Worm (Caenorhabditis elegans): ENCODE measurements around the gene Y41C4A.22.

Gene Y41C4A.22

DNA sequence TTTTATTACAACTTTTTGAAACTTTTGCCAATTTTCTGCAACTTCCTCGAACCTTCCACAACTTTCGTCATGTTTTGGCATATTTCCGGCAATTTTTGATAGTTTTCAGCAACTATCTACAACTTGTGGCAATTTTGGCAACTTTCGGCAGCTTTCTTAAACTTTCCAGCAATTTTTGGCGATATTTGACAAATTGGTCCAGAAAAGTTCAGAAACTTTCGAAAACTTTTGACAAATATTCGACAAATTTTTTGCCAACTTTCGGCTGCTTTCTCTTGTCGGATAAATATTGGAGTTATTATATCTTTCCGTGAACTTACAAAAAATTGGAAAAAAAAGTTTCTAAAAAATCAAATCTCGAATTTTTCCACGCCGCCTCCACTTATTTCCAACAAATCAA, 35.2 kb downstream of the Y41C4A.22 start, which contains the start of gene Y41C4A.18:
TSS of gene Y41C4A.18 (plus strand) at position 301 of the 400 bp plus-strand sequence.
- TF ChIP-seq unc-62 (GFP tag; optimal IDR thresholded peaks at IDR 0.05), result no peak

DNA sequence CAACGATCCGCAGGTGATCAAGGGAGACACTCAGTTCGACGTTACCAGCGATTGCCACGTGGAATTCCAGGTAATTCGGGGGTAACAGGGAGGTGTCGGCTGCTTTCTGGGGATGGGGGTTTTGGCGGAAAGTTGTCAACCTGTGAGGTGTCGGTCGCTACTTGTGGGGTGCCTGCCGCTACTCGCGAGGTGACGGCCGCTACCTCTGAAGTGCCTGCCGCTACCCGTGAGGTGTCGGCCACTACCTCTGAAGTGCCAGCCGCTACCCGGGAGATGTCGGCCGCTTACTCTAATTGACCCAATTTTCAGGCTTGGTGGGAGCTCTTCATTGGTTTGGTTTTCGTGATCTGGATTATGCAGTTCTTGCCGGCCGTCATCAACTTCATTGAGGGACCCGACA, 35.8 kb downstream of the Y41C4A.22 start:
- no peak for TF ChIP-seq unc-62 (GFP tag; optimal IDR thresholded peaks at IDR 0.05)

DNA sequence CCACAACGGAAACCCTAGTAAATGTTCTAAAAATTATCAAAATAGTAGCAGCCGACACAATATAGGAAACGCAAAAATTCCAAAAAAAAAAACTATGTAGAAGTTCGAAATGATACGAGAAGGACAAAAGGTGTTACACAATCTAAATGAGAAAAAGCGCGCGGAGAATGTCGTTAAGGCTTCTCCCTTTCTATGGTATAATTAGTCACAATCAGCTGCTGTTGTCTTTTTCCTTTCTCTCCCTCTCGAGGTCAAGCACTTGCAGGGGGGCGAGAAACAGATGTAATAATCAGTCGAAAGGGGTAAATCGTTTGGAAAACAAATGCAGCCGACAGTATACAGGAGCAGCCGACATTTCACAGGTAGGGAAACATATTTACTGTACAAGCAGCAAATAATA, 36.4 kb downstream of the Y41C4A.22 start:
- no peak for TF ChIP-seq unc-62 (GFP tag; optimal IDR thresholded peaks at IDR 0.05)

DNA sequence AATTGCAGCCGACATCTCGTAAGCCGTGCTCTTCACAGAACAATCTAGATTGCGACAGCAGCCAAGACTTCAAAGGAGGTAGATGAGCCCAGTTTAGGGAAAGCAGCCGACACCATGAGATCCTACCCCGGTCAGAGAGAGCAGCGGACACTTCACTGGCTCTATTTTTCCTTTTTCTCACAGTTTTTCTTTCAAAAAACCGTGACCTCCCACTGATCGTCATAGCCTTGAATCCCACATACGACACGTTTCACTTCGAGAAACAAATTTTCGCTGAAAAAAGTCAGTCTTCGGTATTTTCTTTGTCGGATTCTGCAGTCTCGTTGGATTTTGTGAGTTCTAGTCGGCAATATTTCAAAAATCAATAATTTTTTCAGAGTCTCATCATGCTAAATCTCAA, 37.0 kb downstream of the Y41C4A.22 start, which contains the start of gene Y41C4A.21:
TSS of gene Y41C4A.21 (plus strand) at position 301 of the 400 bp plus-strand sequence.
- TF ChIP-seq unc-62 (GFP tag; optimal IDR thresholded peaks at IDR 0.05), result no peak

DNA sequence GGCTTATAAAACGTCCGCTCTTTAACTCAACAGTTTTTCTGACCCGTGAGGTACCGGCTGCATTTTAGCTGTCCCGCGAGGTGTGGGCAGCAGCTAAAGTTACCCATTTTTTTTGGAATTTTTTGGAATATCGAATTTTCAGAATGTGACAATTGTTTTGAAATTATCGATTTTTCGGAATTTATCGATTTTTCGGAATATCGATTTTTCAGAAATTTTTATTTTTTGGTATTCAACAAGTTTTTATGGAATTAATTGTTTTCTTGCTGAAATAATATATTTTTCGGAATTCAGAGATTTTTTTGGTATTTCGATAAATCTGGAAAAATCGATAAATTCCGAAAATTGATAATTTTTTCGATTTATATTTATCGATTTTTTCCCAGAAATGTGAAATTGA, 37.9 kb downstream of the Y41C4A.22 start:
- no peak for TF ChIP-seq unc-62 (GFP tag; optimal IDR thresholded peaks at IDR 0.05)

DNA sequence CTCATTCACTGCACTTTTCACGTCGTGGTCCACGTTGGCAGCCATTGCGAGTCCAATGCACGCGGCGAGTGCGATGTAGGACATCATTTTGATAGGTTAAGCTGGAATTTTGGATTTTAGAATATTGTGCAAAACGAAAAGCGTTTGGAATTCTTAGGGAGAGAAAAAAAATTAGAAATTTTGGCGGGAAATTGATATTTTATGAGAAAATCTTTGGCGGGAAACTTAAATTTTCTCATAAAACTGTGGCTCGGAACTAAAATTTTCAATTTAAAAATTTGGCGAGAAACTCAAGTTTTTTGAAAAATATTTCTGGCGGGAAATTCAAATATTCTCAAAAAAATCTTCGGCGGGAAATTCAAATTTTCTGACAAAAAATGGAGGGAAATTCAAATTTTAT, 42.5 kb downstream of the Y41C4A.22 start, which contains the start of gene sup-1:
TSS of gene sup-1 (minus strand) at position 101 of the 400 bp plus-strand sequence.
- no peak for TF ChIP-seq unc-62 (GFP tag; optimal IDR thresholded peaks at IDR 0.05)

DNA sequence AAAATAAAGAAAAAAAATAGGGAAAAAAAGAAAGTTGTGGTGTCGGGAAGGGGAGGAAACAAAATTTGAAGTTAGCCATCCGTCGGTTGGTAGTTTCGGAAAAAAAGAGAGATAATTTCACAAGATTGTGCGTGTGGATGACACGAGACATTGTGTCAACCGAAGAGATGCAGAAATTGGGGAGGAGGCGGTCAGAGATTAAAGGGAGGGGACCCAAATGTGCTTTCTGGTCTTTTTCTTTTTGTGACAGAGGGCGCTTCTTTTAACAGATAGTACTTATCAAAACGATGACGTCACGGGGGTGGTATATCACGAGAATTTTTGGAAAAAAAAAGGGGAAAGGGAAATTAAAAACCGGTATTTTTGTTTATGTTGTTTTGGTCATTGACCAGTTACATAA, 43.4 kb downstream of the Y41C4A.22 start:
- no peak for TF ChIP-seq unc-62 (GFP tag; optimal IDR thresholded peaks at IDR 0.05)

DNA sequence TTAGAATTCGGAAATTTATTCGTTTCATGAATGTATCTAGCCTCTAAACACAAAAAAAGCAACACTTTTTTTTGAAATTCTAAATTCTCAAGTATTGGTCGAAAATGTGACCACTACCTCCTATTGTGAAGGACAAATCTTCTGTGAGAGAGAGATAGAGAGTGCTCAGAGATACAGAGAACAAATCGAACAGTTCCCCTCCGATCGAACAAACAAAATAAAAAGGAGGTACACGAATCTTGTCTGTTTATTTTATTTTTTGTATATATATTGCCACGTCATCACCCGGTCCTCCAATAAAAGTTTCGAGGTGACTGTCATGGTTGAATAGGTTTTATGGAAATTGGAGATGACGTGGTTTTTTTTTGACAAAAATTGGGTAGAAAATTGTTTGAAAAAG, 45.8 kb downstream of the Y41C4A.22 start:
- no peak for TF ChIP-seq unc-62 (GFP tag; optimal IDR thresholded peaks at IDR 0.05)

DNA sequence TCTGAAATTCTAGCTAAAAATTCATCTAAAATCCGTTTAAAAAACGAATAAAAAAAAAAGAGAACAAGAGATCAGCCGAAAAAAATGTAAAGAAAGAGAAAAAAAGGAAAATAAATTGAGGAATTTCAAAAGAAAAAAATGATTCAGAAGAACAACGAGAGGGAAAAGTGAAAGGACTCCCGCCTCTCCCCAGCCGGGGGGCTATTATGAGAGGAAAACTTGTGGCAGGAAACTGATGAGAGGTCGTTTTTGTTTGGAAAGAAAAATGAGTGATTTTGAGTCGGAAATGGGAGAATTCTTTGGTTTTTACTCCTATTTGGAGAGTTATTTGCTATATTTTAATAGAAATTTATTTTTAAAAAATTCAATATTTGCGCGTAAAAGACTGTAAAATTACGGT, 47.1 kb downstream of the Y41C4A.22 start:
- TF ChIP-seq unc-62 (GFP tag; optimal IDR thresholded peaks at IDR 0.05), result no peak

All from whole organism, dauer.